Worm (Caenorhabditis elegans): ENCODE results near the gene nhr-187.

- TF ChIP-seq syd-9 (tag; optimal IDR thresholded peaks at IDR 0.05) (no peak), pag-3 (tag; optimal IDR thresholded peaks at IDR 0.05; ENCODE audit: borderline replicate concordance) (no peak), ceh-34 (tag; optimal IDR thresholded peaks at IDR 0.05) (no peak), F13H6.1 (tag; optimal IDR thresholded peaks at IDR 0.05) (no peak), mec-3 (tag; optimal IDR thresholded peaks at IDR 0.05; ENCODE audit: borderline replicate concordance) (no peak), elt-4 (tag; optimal IDR thresholded peaks at IDR 0.05) (no peak), ceh-18 (tag; optimal IDR thresholded peaks at IDR 0.05) (no peak), nhr-11 (tag; optimal IDR thresholded peaks at IDR 0.05) (no peak)
Measured at ce11 chrV:3860123-3860522, 2.6 kb downstream of the nhr-187 start, which contains the start of gene nhr-189.
